Worm (Caenorhabditis elegans): ENCODE measurements around the gene irld-23.
A peak's percentile ranks its signal among the peaks of the same experiment; 100 is the strongest.

Gene irld-23

ce11 chrX:17100656-17101055, 20.2 kb upstream of the irld-23 start, which contains the start of gene lido-2:
Gene lido-2, minus strand, starts transcription at chrX:17100756.
- TF ChIP-seq ham-2 (GFP tag; optimal IDR thresholded peaks at IDR 0.05) (no peak), nhr-12 (tag; optimal IDR thresholded peaks at IDR 0.05) (no peak), lin-13 (tag; optimal IDR thresholded peaks at IDR 0.05) (no peak), nhr-28 (tag; optimal IDR thresholded peaks at IDR 0.05) (no peak)

- TF ChIP-seq elt-1 (tag; optimal IDR thresholded peaks at IDR 0.05; ENCODE audit: borderline replicate concordance, insufficient read depth) (peak; percentile 26), hlh-1 (tag; optimal IDR thresholded peaks at IDR 0.05) (no peak)
These were observed 16.2 kb upstream of the irld-23 start, which contains the start of gene lido-1 for ce11 chrX:17096508-17097234. Gene lido-1, minus strand, starts transcription at chrX:17096558.

- TF ChIP-seq ztf-11 (tag; optimal IDR thresholded peaks at IDR 0.05) (no peak), hlh-1 (tag; optimal IDR thresholded peaks at IDR 0.05) (no peak), ham-2 (GFP tag; optimal IDR thresholded peaks at IDR 0.05) (no peak), pha-4 (tag; optimal IDR thresholded peaks at IDR 0.05) (no peak), elt-3 (tag; optimal IDR thresholded peaks at IDR 0.05) (no peak), nhr-28 (tag; optimal IDR thresholded peaks at IDR 0.05) (no peak), ces-1 (GFP tag; optimal IDR thresholded peaks at IDR 0.05) (no peak), elt-1 (tag; optimal IDR thresholded peaks at IDR 0.05; ENCODE audit: borderline replicate concordance, insufficient read depth) (no peak), sptf-1 (tag; optimal IDR thresholded peaks at IDR 0.05) (no peak), tbx-8 (GFP tag; optimal IDR thresholded peaks at IDR 0.05) (no peak), nhr-76 (tag; optimal IDR thresholded peaks at IDR 0.05) (no peak), nhr-2 (tag; optimal IDR thresholded peaks at IDR 0.05) (no peak), ceh-43 (GFP tag; optimal IDR thresholded peaks at IDR 0.05) (no peak)
These were observed 12.7 kb upstream of the irld-23 start, which contains the start of gene C08A9.3 for ce11 chrX:17093199-17093598. Gene C08A9.3, minus strand, starts transcription at chrX:17093299.

ce11 chrX:17092416-17092815, 11.9 kb upstream of the irld-23 start, which contains the start of gene sod-3:
Gene sod-3, plus strand, starts transcription at chrX:17092753.
- TF ChIP-seq mls-2 (tag; optimal IDR thresholded peaks at IDR 0.05), result no peak
- no peak for TF ChIP-seq mep-1 (tag; optimal IDR thresholded peaks at IDR 0.05)
- no peak for TF ChIP-seq elt-1 (tag; optimal IDR thresholded peaks at IDR 0.05; ENCODE audit: borderline replicate concordance, insufficient read depth)
- TF ChIP-seq nhr-28 (tag; optimal IDR thresholded peaks at IDR 0.05), result no peak
- no peak for TF ChIP-seq nhr-2 (tag; optimal IDR thresholded peaks at IDR 0.05)
- TF ChIP-seq hlh-1 (tag; optimal IDR thresholded peaks at IDR 0.05), result no peak
- no peak for TF ChIP-seq snpc-4 (tag; optimal IDR thresholded peaks at IDR 0.05)
- TF ChIP-seq ces-1 (GFP tag; optimal IDR thresholded peaks at IDR 0.05), result no peak
- no peak for TF ChIP-seq blmp-1 (tag; optimal IDR thresholded peaks at IDR 0.05)
- no peak for TF ChIP-seq sem-2 (GFP tag; optimal IDR thresholded peaks at IDR 0.05)
- TF ChIP-seq unc-62 (GFP tag; optimal IDR thresholded peaks at IDR 0.05), result no peak
- TF ChIP-seq ztf-11 (tag; optimal IDR thresholded peaks at IDR 0.05), result no peak
- no peak for TF ChIP-seq elt-3 (tag; optimal IDR thresholded peaks at IDR 0.05)
- TF ChIP-seq ceh-83 (GFP tag; optimal IDR thresholded peaks at IDR 0.05), result no peak
- no peak for TF ChIP-seq lin-13 (tag; optimal IDR thresholded peaks at IDR 0.05)
- no peak for TF ChIP-seq flh-1 (GFP tag; optimal IDR thresholded peaks at IDR 0.05)
- no peak for TF ChIP-seq M03D4.4 (tag; optimal IDR thresholded peaks at IDR 0.05)
- TF ChIP-seq nhr-237 (tag; optimal IDR thresholded peaks at IDR 0.05), result no peak
- no peak for TF ChIP-seq mab-5 (tag; optimal IDR thresholded peaks at IDR 0.05)

ce11 chrX:17072088-17072487, 8.4 kb downstream of the irld-23 start, which contains the start of gene C30G4.4:
Gene C30G4.4, minus strand, starts transcription at chrX:17072188.
- TF ChIP-seq unc-120 (tag; optimal IDR thresholded peaks at IDR 0.05; ENCODE audit: poor library complexity, severe bottlenecking) (no peak), snpc-4 (tag; optimal IDR thresholded peaks at IDR 0.05) (no peak), ceh-39 (tag; optimal IDR thresholded peaks at IDR 0.05) (no peak), M03D4.4 (tag; optimal IDR thresholded peaks at IDR 0.05) (no peak), mls-2 (tag; optimal IDR thresholded peaks at IDR 0.05) (no peak), drap-1 (GFP tag; optimal IDR thresholded peaks at IDR 0.05) (no peak), nhr-76 (tag; optimal IDR thresholded peaks at IDR 0.05) (no peak), nhr-2 (tag; optimal IDR thresholded peaks at IDR 0.05) (no peak), nhr-28 (tag; optimal IDR thresholded peaks at IDR 0.05) (no peak), ham-2 (GFP tag; optimal IDR thresholded peaks at IDR 0.05) (no peak), ceh-43 (GFP tag; optimal IDR thresholded peaks at IDR 0.05) (no peak), flh-1 (GFP tag; optimal IDR thresholded peaks at IDR 0.05) (no peak), bed-3 (GFP tag; optimal IDR thresholded peaks at IDR 0.05) (no peak), elt-3 (tag; optimal IDR thresholded peaks at IDR 0.05) (no peak), blmp-1 (tag; optimal IDR thresholded peaks at IDR 0.05) (no peak), sptf-1 (tag; optimal IDR thresholded peaks at IDR 0.05) (no peak), ztf-11 (tag; optimal IDR thresholded peaks at IDR 0.05) (no peak)
